Worm (Caenorhabditis elegans): ENCODE measurements around the gene snap-29.

Gene snap-29

ce11 chrIII:8809245-8809971 lies 33.4 kb downstream of the snap-29 start, which contains the start of gene prx-19:
Gene prx-19 (minus strand): TSS chrIII:8809295.
- TF ChIP-seq tbx-2 (tag; optimal IDR thresholded peaks at IDR 0.05) = no peak
- TF ChIP-seq nfya-1 (tag; optimal IDR thresholded peaks at IDR 0.05) = peak; percentile 43
- peak; percentile 85 for TF ChIP-seq unc-42 (tag; optimal IDR thresholded peaks at IDR 0.05)
- no peak for TF ChIP-seq pax-1 (tag; optimal IDR thresholded peaks at IDR 0.05)
- TF ChIP-seq elt-2 (tag; optimal IDR thresholded peaks at IDR 0.05) = peak; percentile 26
- peak; percentile 15 for TF ChIP-seq unc-55 (GFP tag; optimal IDR thresholded peaks at IDR 0.05)

- TF ChIP-seq mec-3 (tag; optimal IDR thresholded peaks at IDR 0.05; ENCODE audit: borderline replicate concordance) = no peak
- peak; percentile 96 for TF ChIP-seq unc-42 (tag; optimal IDR thresholded peaks at IDR 0.05)
These were observed 35.1 kb downstream of the snap-29 start for ce11 chrIII:8811111-8811510.

DNA sequence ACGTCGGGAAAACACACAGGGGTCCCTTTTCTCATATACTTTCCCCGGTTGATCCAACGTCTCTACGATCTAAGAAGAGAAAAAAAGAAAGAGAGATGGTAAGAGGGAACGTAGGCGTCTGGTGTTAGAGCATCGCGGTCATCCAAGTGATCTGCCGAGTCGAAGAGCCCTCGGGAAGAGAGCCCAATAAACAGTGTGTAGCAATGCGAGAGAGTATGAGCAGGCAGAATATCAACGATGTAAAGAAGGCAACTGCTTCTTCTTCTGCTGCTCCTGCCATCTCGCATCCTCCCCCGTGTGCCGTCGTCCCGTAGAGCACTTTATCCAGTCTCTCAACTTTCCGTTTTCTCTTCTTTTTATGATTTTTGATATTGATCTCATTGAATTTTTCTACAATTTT lies 39.6 kb downstream of the snap-29 start:
- TF ChIP-seq ceh-34 (tag; optimal IDR thresholded peaks at IDR 0.05) (peak; percentile 21), sdc-2 (tag; optimal IDR thresholded peaks at IDR 0.05) (no peak), ceh-9 (tag; optimal IDR thresholded peaks at IDR 0.05) (no peak), rnt-1 (tag; optimal IDR thresholded peaks at IDR 0.05) (peak; percentile 62), F13H6.1 (tag; optimal IDR thresholded peaks at IDR 0.05) (peak; percentile 5), nfya-1 (tag; optimal IDR thresholded peaks at IDR 0.05) (peak; percentile 8), ceh-6 (GFP tag; optimal IDR thresholded peaks at IDR 0.05) (no peak), ceh-18 (tag; optimal IDR thresholded peaks at IDR 0.05) (peak; percentile 70)

ce11 chrIII:8818599-8818998 lies 42.5 kb downstream of the snap-29 start, which contains the start of gene pat-2:
Gene pat-2 (plus strand): TSS chrIII:8818899.
- no peak for TF ChIP-seq che-1 (tag; optimal IDR thresholded peaks at IDR 0.05)
- TF ChIP-seq K09A11.1 (tag; optimal IDR thresholded peaks at IDR 0.05; ENCODE audit: insufficient read depth) = no peak
- TF ChIP-seq ceh-45 (GFP tag; IDR thresholded peaks at IDR 0.05) = no peak
- TF ChIP-seq sox-2 (GFP tag; IDR thresholded peaks at IDR 0.05) = no peak
- TF ChIP-seq mec-3 (tag; optimal IDR thresholded peaks at IDR 0.05; ENCODE audit: borderline replicate concordance) = no peak
- TF ChIP-seq pros-1 (tag; optimal IDR thresholded peaks at IDR 0.05) = no peak
- no peak for TF ChIP-seq tbx-7 (tag; optimal IDR thresholded peaks at IDR 0.05)
- TF ChIP-seq hlh-30 (tag; optimal IDR thresholded peaks at IDR 0.05; ENCODE audit: insufficient read depth) = no peak
- TF ChIP-seq pat-9 (tag; optimal IDR thresholded peaks at IDR 0.05) = no peak

DNA sequence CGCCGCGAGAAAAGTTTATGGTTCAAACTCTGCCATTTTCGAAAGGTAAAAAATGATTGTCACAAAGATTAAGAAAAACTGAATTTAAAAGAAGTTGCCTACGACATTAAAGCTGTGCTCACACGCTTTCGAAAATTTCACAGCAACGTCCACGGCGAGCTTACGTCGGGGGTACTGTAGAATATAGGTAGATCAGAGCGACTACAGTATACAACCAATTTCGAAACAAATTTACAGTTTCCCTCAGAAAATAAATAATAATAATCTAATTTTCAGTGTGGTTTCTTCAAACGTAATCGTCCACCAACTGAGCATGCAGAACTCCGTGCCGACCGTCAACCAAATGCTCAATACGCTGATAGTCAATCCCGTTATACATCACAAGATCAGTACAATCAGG lies 48.5 kb downstream of the snap-29 start:
- TF ChIP-seq C08G9.2 (tag; optimal IDR thresholded peaks at IDR 0.05) (no peak), lim-6 (tag; optimal IDR thresholded peaks at IDR 0.05) (no peak), ref-2 (tag; optimal IDR thresholded peaks at IDR 0.05) (no peak)

ce11 chrIII:8827128-8827527 lies 51.1 kb downstream of the snap-29 start, which contains the start of gene F54F2.9:
Gene F54F2.9 (minus strand): TSS chrIII:8827228.
- TF ChIP-seq nhr-232 (tag; optimal IDR thresholded peaks at IDR 0.05) (no peak), unc-55 (GFP tag; optimal IDR thresholded peaks at IDR 0.05) (no peak), K02D7.2 (tag; optimal IDR thresholded peaks at IDR 0.05) (no peak), hlh-6 (tag; optimal IDR thresholded peaks at IDR 0.05) (no peak), nfya-1 (tag; optimal IDR thresholded peaks at IDR 0.05) (no peak), nhr-11 (tag; optimal IDR thresholded peaks at IDR 0.05) (no peak), unc-42 (tag; optimal IDR thresholded peaks at IDR 0.05) (no peak), Y22D7AL.16 (tag; optimal IDR thresholded peaks at IDR 0.05) (no peak), elt-2 (tag; optimal IDR thresholded peaks at IDR 0.05) (no peak), sdc-2 (tag; optimal IDR thresholded peaks at IDR 0.05) (no peak), ahr-1 (tag; optimal IDR thresholded peaks at IDR 0.05) (no peak), ceh-48 (tag; optimal IDR thresholded peaks at IDR 0.05) (no peak), lim-6 (tag; optimal IDR thresholded peaks at IDR 0.05) (no peak), pros-1 (tag; optimal IDR thresholded peaks at IDR 0.05) (no peak), ceh-9 (tag; optimal IDR thresholded peaks at IDR 0.05) (no peak), ceh-14 (tag; optimal IDR thresholded peaks at IDR 0.05) (no peak), gmeb-2 (tag; optimal IDR thresholded peaks at IDR 0.05) (no peak), F13H6.1 (tag; optimal IDR thresholded peaks at IDR 0.05) (no peak), lin-11 (tag; optimal IDR thresholded peaks at IDR 0.05) (no peak), odd-2 (tag; optimal IDR thresholded peaks at IDR 0.05) (no peak)
